Fruit fly (Drosophila melanogaster) whole organism, embryonic: ENCODE data around the gene CG16854.

Experiments
- Atf6 ChIP-seq: fragments of 200-800 bp; sonication (Bioruptor generic); IDR thresholded peaks from 2 replicates; pipeline ENCODE4 v1.3.6; 2022; ENCODE audit warnings: missing biosample characterization, missing genetic modification characterization
- CG11560 ChIP-seq: fragments of 200-800 bp; sonication (Bioruptor generic); IDR thresholded peaks from 3 replicates; pipeline ENCODE4 v1.3.6; 2022; ENCODE audit warnings: missing biosample characterization, missing genetic modification characterization
- CG14014 ChIP-seq: fragments of 200-800 bp; sonication (Bioruptor generic); IDR thresholded peaks from 2 replicates; pipeline ENCODE4 v1.3.6; 2022; ENCODE audit warnings: missing biosample characterization, missing genetic modification characterization
- CG15601 ChIP-seq: fragments of 200-800 bp; sonication (Bioruptor generic); optimal IDR thresholded peaks from 3 replicates; lab custom pipeline; 2019; ENCODE audit warnings: missing biosample characterization, mild to moderate bottlenecking, missing genetic modification characterization, moderate library complexity
- CG18262 ChIP-seq: fragments of 200-800 bp; optimal IDR thresholded peaks from 3 replicates; lab custom pipeline; 2019; ENCODE audit warnings: missing biosample characterization, mild to moderate bottlenecking, missing genetic modification characterization, moderate library complexity
- CG2678 ChIP-seq: fragments of 200-800 bp; sonication (Bioruptor generic); optimal IDR thresholded peaks from 3 replicates; lab custom pipeline; 2019; ENCODE audit warnings: missing biosample characterization, mild to moderate bottlenecking, missing genetic modification characterization, moderate library complexity
- CG34224 ChIP-seq: fragments of 200-800 bp; sonication (Bioruptor generic); IDR thresholded peaks from 3 replicates; pipeline ENCODE4 v1.3.6; 2022; ENCODE audit warnings: missing biosample characterization, missing genetic modification characterization; ENCODE audit not compliant: partially characterized antibody
- CG3838 ChIP-seq: fragments of 200-800 bp; sonication (Bioruptor generic); optimal IDR thresholded peaks from 3 replicates; lab custom pipeline; 2016; ENCODE audit warnings: missing biosample characterization, missing genetic modification characterization
- CG3847 ChIP-seq: fragments of 200-800 bp; sonication (Bioruptor generic); IDR thresholded peaks from 2 replicates; pipeline ENCODE4 v1.3.6; 2022; ENCODE audit warnings: missing biosample characterization, missing genetic modification characterization
- CG42726 ChIP-seq: fragments of 200-800 bp; sonication (Bioruptor generic); IDR thresholded peaks from 2 replicates; pipeline ENCODE4 v1.3.6; 2022; ENCODE audit warnings: missing biosample characterization, missing genetic modification characterization; ENCODE audit not compliant: partially characterized antibody
- CG4328 ChIP-seq: fragments of 200-800 bp; sonication (Bioruptor generic); optimal IDR thresholded peaks from 3 replicates; lab custom pipeline; 2017; ENCODE audit warnings: missing biosample characterization, missing genetic modification reagents, missing genetic modification characterization
- CG4404 ChIP-seq: fragments of 200-800 bp; sonication (Bioruptor generic); IDR thresholded peaks from 2 replicates; pipeline ENCODE4 v1.3.6; 2022; ENCODE audit warnings: missing biosample characterization, missing genetic modification characterization
- CG6854 ChIP-seq: fragments of 200-800 bp; sonication (Bioruptor generic); optimal IDR thresholded peaks from 3 replicates; lab custom pipeline; 2017; ENCODE audit warnings: missing biosample characterization, mild to moderate bottlenecking, missing genetic modification characterization
- CG9797 ChIP-seq: fragments of 200-800 bp; sonication (Bioruptor generic); optimal IDR thresholded peaks from 3 replicates; lab custom pipeline; 2018; ENCODE audit warnings: missing biosample characterization, mild to moderate bottlenecking, missing genetic modification characterization
- Drgx ChIP-seq: fragments of 200-800 bp; sonication (Bioruptor generic); IDR thresholded peaks from 2 replicates; pipeline ENCODE4 v1.3.6; 2022; ENCODE audit warnings: missing biosample characterization, missing genetic modification characterization
- Eip74EF ChIP-seq, 2 experiments: fragments of 200-800 bp in 1 of 2; fragments of >200 bp in 1 of 2; sonication (Bioruptor generic) in 1 of 2; optimal IDR thresholded peaks; 2 replicates each; lab custom pipeline; 2017 to 2019; ENCODE audit warnings: missing biosample characterization in 2 of 2, missing genetic modification characterization in 2 of 2, mild to moderate bottlenecking in 1 of 2, moderate library complexity in 1 of 2
- HLH4C ChIP-seq: fragments of 200-800 bp; sonication (Bioruptor generic); IDR thresholded peaks from 3 replicates; pipeline ENCODE4 v1.3.6; 2022; ENCODE audit warnings: missing biosample characterization, missing genetic modification characterization; ENCODE audit not compliant: partially characterized antibody
- MTF-1 ChIP-seq: fragments of 200-800 bp; sonication (Bioruptor generic); optimal IDR thresholded peaks from 2 replicates; lab custom pipeline; 2018; ENCODE audit warnings: missing biosample characterization, mild to moderate bottlenecking, missing genetic modification characterization, borderline replicate concordance
- Mad ChIP-seq: fragments of 200-800 bp; sonication (Bioruptor generic); optimal IDR thresholded peaks from 2 replicates; lab custom pipeline; 2016; ENCODE audit warnings: missing biosample characterization, missing genetic modification characterization
- Med ChIP-seq: fragments of 200-800 bp; sonication (Bioruptor generic); peaks from one replicate; lab custom pipeline; 2016; ENCODE audit warnings: missing biosample characterization, missing genetic modification characterization, mild to moderate bottlenecking, inconsistent platforms, moderate library complexity
- Meics ChIP-seq: fragments of 200-800 bp; sonication (Bioruptor generic); optimal IDR thresholded peaks from 2 replicates; lab custom pipeline; 2017; ENCODE audit warnings: missing biosample characterization, mild to moderate bottlenecking, missing genetic modification characterization
- Xbp1 ChIP-seq: fragments of 200-800 bp; sonication (Bioruptor generic); optimal IDR thresholded peaks from 3 replicates; lab custom pipeline; 2016; ENCODE audit warnings: missing biosample characterization, mild to moderate bottlenecking, missing genetic modification characterization
- ab ChIP-seq: fragments of 200-800 bp; sonication (Bioruptor generic); optimal IDR thresholded peaks from 2 replicates; lab custom pipeline; 2016; ENCODE audit warnings: missing biosample characterization, missing genetic modification characterization
- bbx ChIP-seq: fragments of 200-800 bp; sonication (Bioruptor generic); IDR thresholded peaks from 2 replicates; pipeline ENCODE4 v1.3.6; 2022; ENCODE audit warnings: missing biosample characterization, missing genetic modification characterization; ENCODE audit not compliant: partially characterized antibody
- br ChIP-seq: fragments of >200 bp; optimal IDR thresholded peaks from 2 replicates; lab custom pipeline; 2017
- cas ChIP-seq: fragments of 200-800 bp; sonication (Bioruptor generic); IDR thresholded peaks from 2 replicates; pipeline ENCODE4 v1.3.6; 2022; ENCODE audit warnings: missing biosample characterization, missing genetic modification characterization
- cato ChIP-seq: fragments of 200-800 bp; sonication (Bioruptor generic); optimal IDR thresholded peaks from 2 replicates; lab custom pipeline; 2016; ENCODE audit warnings: missing biosample characterization, missing genetic modification characterization, borderline replicate concordance
- cg ChIP-seq: fragments of 200-800 bp; sonication (Bioruptor generic); optimal IDR thresholded peaks from 3 replicates; lab custom pipeline; 2019; ENCODE audit warnings: missing biosample characterization, mild to moderate bottlenecking, missing genetic modification characterization, moderate library complexity
- crol ChIP-seq: fragments of 200-800 bp; sonication (Bioruptor generic); IDR thresholded peaks from 2 replicates; pipeline ENCODE4 v1.3.6; 2022; ENCODE audit warnings: missing biosample characterization, missing genetic modification characterization
- da ChIP-seq: fragments of 200-800 bp; sonication (Bioruptor generic); optimal IDR thresholded peaks from 2 replicates; lab custom pipeline; 2016; ENCODE audit warnings: missing biosample characterization, missing genetic modification characterization
- dpn ChIP-seq, 2 experiments: fragments of 200-800 bp; sonication (Bioruptor generic); optimal IDR thresholded peaks; 3 replicates each; lab custom pipeline; 2016; ENCODE audit warnings: missing biosample characterization in 2 of 2, missing genetic modification characterization in 2 of 2
- fd3F ChIP-seq: fragments of 200-800 bp; sonication (Bioruptor generic); optimal IDR thresholded peaks from 2 replicates; lab custom pipeline; 2018; ENCODE audit warnings: missing biosample characterization, mild to moderate bottlenecking, missing genetic modification characterization, moderate library complexity
- gce ChIP-seq: fragments of 200-800 bp; sonication (Bioruptor generic); IDR thresholded peaks from 3 replicates; pipeline ENCODE4 v1.3.6; 2022; ENCODE audit warnings: missing biosample characterization, missing genetic modification characterization
- gro ChIP-seq: fragments of 200-800 bp; sonication (Bioruptor generic); optimal IDR thresholded peaks from 2 replicates; lab custom pipeline; 2016; ENCODE audit warnings: missing biosample characterization, missing genetic modification characterization
- gsb ChIP-seq: fragments of 200-800 bp; sonication (Bioruptor generic); IDR thresholded peaks from 2 replicates; pipeline ENCODE4 v1.3.6; 2022; ENCODE audit warnings: missing biosample characterization, missing genetic modification characterization
- gsb-n ChIP-seq: fragments of 200-800 bp; sonication (Bioruptor generic); optimal IDR thresholded peaks from 3 replicates; lab custom pipeline; 2018; ENCODE audit warnings: missing biosample characterization, mild to moderate bottlenecking, missing genetic modification characterization
- inv ChIP-seq: fragments of 200-800 bp; sonication (Bioruptor generic); IDR thresholded peaks from 2 replicates; pipeline ENCODE4 v1.3.6; 2022; ENCODE audit warnings: missing biosample characterization, missing genetic modification characterization; ENCODE audit not compliant: partially characterized antibody
- nau ChIP-seq: fragments of 200-800 bp; sonication (Bioruptor generic); optimal IDR thresholded peaks from 3 replicates; lab custom pipeline; 2017; ENCODE audit warnings: missing biosample characterization, mild to moderate bottlenecking, missing genetic modification characterization, missing genetic modification reagents
- oc ChIP-seq: fragments of 200-800 bp; sonication (Bioruptor generic); optimal IDR thresholded peaks from 2 replicates; lab custom pipeline; 2018; ENCODE audit warnings: missing biosample characterization, mild to moderate bottlenecking, missing genetic modification characterization, moderate library complexity
- pho ChIP-seq: fragments of 200-800 bp; sonication (Bioruptor generic); optimal IDR thresholded peaks from 2 replicates; lab custom pipeline; 2016; ENCODE audit warnings: missing biosample characterization, missing genetic modification characterization
- phol ChIP-seq: fragments of 200-800 bp; sonication (Bioruptor generic); optimal IDR thresholded peaks from 3 replicates; lab custom pipeline; 2018; ENCODE audit warnings: missing biosample characterization, mild to moderate bottlenecking, missing genetic modification characterization, moderate library complexity
- prd ChIP-seq, 3 experiments: fragments of >200 bp in 2 of 3; fragments of 200-800 bp in 1 of 3; sonication (Bioruptor generic) in 1 of 3; optimal IDR thresholded peaks in 2 of 3; IDR thresholded peaks in 1 of 3; 2 replicates in 2 of 3; 3 replicates in 1 of 3; pipeline versions ENCODE4 v1.3.6 to Lab custom; 2017 to 2022; ENCODE audit warnings: missing biosample characterization in 1 of 3, missing genetic modification characterization in 1 of 3
- tin ChIP-seq: fragments of 200-800 bp; sonication (Bioruptor generic); optimal IDR thresholded peaks from 3 replicates; lab custom pipeline; 2016; ENCODE audit warnings: missing biosample characterization, missing genetic modification characterization
- toy ChIP-seq: fragments of 200-800 bp; sonication (Bioruptor generic); IDR thresholded peaks from 2 replicates; pipeline ENCODE4 v1.3.6; 2022; ENCODE audit warnings: missing biosample characterization, missing genetic modification characterization
- trem ChIP-seq: fragments of 200-800 bp; optimal IDR thresholded peaks from 3 replicates; lab custom pipeline; 2019; ENCODE audit warnings: missing biosample characterization, mild to moderate bottlenecking, missing genetic modification characterization, moderate library complexity
- vfl ChIP-seq: fragments of 200-800 bp; sonication (Bioruptor generic); optimal IDR thresholded peaks from 2 replicates; lab custom pipeline; 2016; ENCODE audit warnings: missing biosample characterization, missing genetic modification characterization
- zen2 ChIP-seq: fragments of 200-800 bp; sonication (Bioruptor generic); IDR thresholded peaks from 3 replicates; pipeline ENCODE4 v1.3.6; 2022; ENCODE audit warnings: missing biosample characterization, missing genetic modification characterization; ENCODE audit not compliant: partially characterized antibody

The CG16854 gene

DNA sequence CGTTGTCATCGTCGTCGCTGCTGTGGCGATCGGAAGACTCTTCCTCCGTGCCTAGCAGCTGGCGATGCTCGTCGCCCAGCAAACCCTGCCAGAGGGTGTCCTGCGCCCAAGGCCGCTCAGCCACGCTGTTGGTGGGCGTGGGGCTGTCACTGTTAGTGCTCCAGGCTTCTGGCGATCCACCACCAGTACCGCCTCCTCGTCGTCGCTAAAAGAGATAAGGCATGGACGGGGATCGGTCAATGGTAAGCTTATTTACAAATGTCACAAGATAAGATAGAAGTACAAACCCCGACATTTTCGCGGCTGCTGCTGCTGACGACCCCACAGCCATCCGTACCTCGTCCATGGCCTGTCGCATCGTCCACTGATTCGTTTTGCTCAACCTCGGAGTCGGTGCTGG lies 18.8 kb downstream of the CG16854 start:
- TF ChIP-seq prd (optimal IDR thresholded peaks at IDR 0.05; lab: Kevin White, UChicago): peak in 1 of 2 experiments; percentile 12
- no peak for TF ChIP-seq prd (GFP tag; IDR thresholded peaks at IDR 0.05; lab: Robert Waterston, UW)
- peak; percentile 61 for TF ChIP-seq Med (GFP tag; lab: Kevin White, UChicago)
- no peak for TF ChIP-seq gsb-n (tag; lab: Kevin White, UChicago)
- no peak for TF ChIP-seq tin (GFP tag; lab: Kevin White, UChicago)
- no peak for TF ChIP-seq Atf6 (GFP tag; lab: Robert Waterston, UW)
- TF ChIP-seq CG4404 (GFP tag; lab: Robert Waterston, UW): no peak
- no peak for TF ChIP-seq CG9797 (GFP tag; lab: Kevin White, UChicago)
- TF ChIP-seq, all 482 proteins: peak for 2

DNA sequence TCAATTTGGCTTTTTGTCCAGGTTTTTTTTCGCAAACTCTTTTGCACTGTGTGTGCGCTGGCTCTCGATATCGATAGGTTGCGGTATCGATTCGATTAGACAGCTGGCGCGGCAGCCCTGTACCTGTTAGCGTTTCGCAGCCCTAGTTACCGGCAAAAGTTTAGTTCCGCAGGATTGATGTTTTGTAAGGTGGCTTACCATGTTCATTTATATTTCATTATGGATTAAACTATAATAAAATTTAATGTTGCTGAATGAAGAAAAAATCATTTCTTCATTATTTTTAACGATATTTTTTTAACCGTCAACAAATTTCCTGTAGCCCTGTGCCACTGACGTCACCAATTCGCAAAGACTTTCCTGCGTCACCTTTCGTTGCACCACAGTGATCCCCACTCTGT lies 20.0 kb downstream of the CG16854 start, which contains the start of gene Reps:
Gene Reps, minus strand, starts transcription at position 84 of the 401 bp plus-strand sequence.
- TF ChIP-seq vfl: peak; percentile 97
- no peak for TF ChIP-seq cg
- TF ChIP-seq bbx (GFP tag; lab: Robert Waterston, UW): peak; percentile 63
- TF ChIP-seq Meics (GFP tag; lab: Kevin White, UChicago): peak; percentile 98
- TF ChIP-seq CG15601: peak; percentile 97
- peak; percentile 99 for TF ChIP-seq Xbp1 (GFP tag; lab: Kevin White, UChicago)
- peak; percentile 97 for TF ChIP-seq CG3838 (GFP tag; lab: Kevin White, UChicago)
- peak; percentile 98 for TF ChIP-seq Mad (GFP tag; lab: Kevin White, UChicago)
- peak; percentile 95 for TF ChIP-seq CG4328 (GFP tag; lab: Kevin White, UChicago)
- TF ChIP-seq toy (GFP tag; lab: Robert Waterston, UW): peak; percentile 97
- peak; percentile 82 for TF ChIP-seq crol (GFP tag; lab: Robert Waterston, UW)
- peak; percentile 97 for TF ChIP-seq CG6854 (GFP tag; lab: Kevin White, UChicago)
- peak; percentile 98 for TF ChIP-seq cas (GFP tag; lab: Robert Waterston, UW)
- peak; percentile 98 for TF ChIP-seq cato (GFP tag; lab: Kevin White, UChicago)
- peak; percentile 99 for TF ChIP-seq CG3847 (GFP tag; lab: Robert Waterston, UW)
- peak; percentile 65 for TF ChIP-seq CG34224 (GFP tag; lab: Robert Waterston, UW)
- peak; percentile 98 for TF ChIP-seq CG14014 (GFP tag; lab: Robert Waterston, UW)
- TF ChIP-seq MTF-1 (GFP tag; lab: Kevin White, UChicago): peak; percentile 95
- TF ChIP-seq br (lab: Kevin White, UChicago): no peak
- peak in 1 of 2 experiments; percentile 95 for TF ChIP-seq Eip74EF (GFP tag; optimal IDR thresholded peaks at IDR 0.05; lab: Kevin White, UChicago)
- TF ChIP-seq CG11560 (tag; lab: Robert Waterston, UW): peak; percentile 94
- peak; percentile 98 for TF ChIP-seq Drgx (GFP tag; lab: Robert Waterston, UW)
- TF ChIP-seq dpn (GFP tag; optimal IDR thresholded peaks at IDR 0.05; lab: Kevin White, UChicago): peak; percentile 99
- TF ChIP-seq trem (tag; lab: Kevin White, UChicago): peak; percentile 97
- peak; percentile 74 for TF ChIP-seq HLH4C (GFP tag; lab: Robert Waterston, UW)
- no peak for TF ChIP-seq nau (GFP tag; lab: Kevin White, UChicago)
- peak; percentile 69; the same call in 1 of the 2 replicates for TF ChIP-seq CG42726 (GFP tag; lab: Robert Waterston, UW)
- TF ChIP-seq gro (GFP tag; lab: Kevin White, UChicago): peak; percentile 97
- TF ChIP-seq ab (GFP tag; lab: Kevin White, UChicago): peak; percentile 95
- TF ChIP-seq phol (tag; lab: Kevin White, UChicago): peak; percentile 99
- TF ChIP-seq da (GFP tag; lab: Kevin White, UChicago): peak; percentile 95
- no peak for TF ChIP-seq prd (optimal IDR thresholded peaks at IDR 0.05; lab: Kevin White, UChicago)
- peak; percentile 100 for TF ChIP-seq prd (GFP tag; IDR thresholded peaks at IDR 0.05; lab: Robert Waterston, UW)
- TF ChIP-seq gce: peak; percentile 97
- TF ChIP-seq fd3F (GFP tag; lab: Kevin White, UChicago): peak; percentile 97
- TF ChIP-seq oc (tag; lab: Kevin White, UChicago): peak; percentile 97
- TF ChIP-seq inv (GFP tag; lab: Robert Waterston, UW): peak; percentile 52; the same call in 1 of the 2 replicates
- peak; percentile 98 for TF ChIP-seq pho
- peak; percentile 98 for TF ChIP-seq CG2678 (tag; lab: Kevin White, UChicago)
- peak; percentile 97 for TF ChIP-seq gsb (GFP tag; lab: Robert Waterston, UW)
- TF ChIP-seq CG18262 (tag; lab: Kevin White, UChicago): peak; percentile 98
- TF ChIP-seq zen2 (GFP tag; lab: Robert Waterston, UW): peak; percentile 15; the same call in 1 of the 3 replicates
